Fruit fly (Drosophila melanogaster): ENCODE measurements around the gene CG16984.

CG16984 gene

DNA sequence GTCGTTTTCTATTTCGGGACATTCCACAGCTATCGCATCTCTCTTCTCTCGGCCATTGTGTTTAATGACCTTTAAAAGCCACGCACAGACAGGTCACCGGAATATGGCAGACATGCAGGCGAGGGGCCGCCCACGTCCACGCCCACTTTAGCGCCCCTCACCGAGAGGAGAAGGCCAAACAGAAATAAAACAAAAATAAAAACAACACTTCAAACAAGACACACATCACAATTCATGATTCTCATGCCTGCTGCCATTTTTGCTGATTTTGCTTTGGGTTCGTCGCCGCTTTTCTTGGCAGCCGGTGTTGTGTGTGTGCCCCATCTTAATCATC, 12.1 kb upstream of the CG16984 start:
- no peak for TF ChIP-seq CrebA (GFP tag; optimal IDR thresholded peaks at IDR 0.05; ENCODE audit: borderline replicate concordance)
- no peak for TF ChIP-seq GATAd (GFP tag; optimal IDR thresholded peaks at IDR 0.05)
- no peak for TF ChIP-seq br (GFP tag; optimal IDR thresholded peaks at IDR 0.05)
- TF ChIP-seq Sp1 (GFP tag; optimal IDR thresholded peaks at IDR 0.05), result no peak

DNA sequence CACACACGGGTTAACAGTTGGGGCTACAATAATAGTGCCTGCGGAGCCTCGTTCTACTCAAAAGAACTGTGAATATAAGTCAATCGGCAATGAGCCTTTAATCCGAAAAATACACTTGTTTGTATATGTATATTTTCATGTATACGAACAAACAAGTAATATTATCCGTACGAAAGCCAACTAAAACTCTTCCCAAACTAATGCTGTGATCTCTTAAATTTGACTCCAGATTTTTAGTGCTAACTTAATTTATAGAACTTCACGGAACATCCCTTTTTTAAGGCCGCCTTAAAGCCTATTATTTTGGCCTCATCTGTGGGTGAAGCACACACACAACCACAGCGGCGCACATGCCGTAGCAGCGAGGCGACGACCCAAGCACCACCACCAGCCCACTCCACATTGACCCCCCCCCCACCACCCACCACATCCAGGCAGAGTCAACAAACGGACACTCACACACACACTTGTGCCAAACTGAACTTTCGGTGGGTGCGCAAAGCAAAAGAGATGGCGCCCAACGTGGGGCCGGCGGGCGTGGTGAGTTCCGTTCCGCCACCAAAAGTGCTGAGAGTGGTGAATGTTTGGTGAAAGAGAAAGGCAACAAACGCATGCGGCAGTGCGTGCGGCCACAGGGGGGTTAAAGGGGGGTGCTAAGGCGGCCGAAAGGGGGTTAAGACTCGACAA, 11.3 kb upstream of the CG16984 start:
- TF ChIP-seq ey (GFP tag; optimal IDR thresholded peaks at IDR 0.05) (peak; percentile 41), Jra (GFP tag; optimal IDR thresholded peaks at IDR 0.05) (no peak), Dif (GFP tag; optimal IDR thresholded peaks at IDR 0.05; ENCODE audit: partially characterized antibody) (no peak), HLH106 (tag; optimal IDR thresholded peaks at IDR 0.05) (peak; percentile 22), CG9705 (GFP tag; optimal IDR thresholded peaks at IDR 0.05) (no peak), OdsH (GFP tag; optimal IDR thresholded peaks at IDR 0.05) (peak; percentile 44), foxo (GFP tag; optimal IDR thresholded peaks at IDR 0.05) (peak in 1 of 2 experiments; percentile 20), Abd-B (GFP tag; optimal IDR thresholded peaks at IDR 0.05) (no peak), rgr (GFP tag; optimal IDR thresholded peaks at IDR 0.05) (peak; percentile 20), h (GFP tag; optimal IDR thresholded peaks at IDR 0.05) (peak; percentile 8), dmrt93B (GFP tag; optimal IDR thresholded peaks at IDR 0.05) (no peak), Hr78 (GFP tag; optimal IDR thresholded peaks at IDR 0.05) (no peak), sv (GFP tag; optimal IDR thresholded peaks at IDR 0.05) (peak; percentile 61), br (GFP tag; optimal IDR thresholded peaks at IDR 0.05) (peak; percentile 47), Dfd (GFP tag; optimal IDR thresholded peaks at IDR 0.05) (peak; percentile 29), Hnf4 (GFP tag; optimal IDR thresholded peaks at IDR 0.05) (peak; percentile 37), psq (GFP tag; optimal IDR thresholded peaks at IDR 0.05) (peak; percentile 4)

DNA sequence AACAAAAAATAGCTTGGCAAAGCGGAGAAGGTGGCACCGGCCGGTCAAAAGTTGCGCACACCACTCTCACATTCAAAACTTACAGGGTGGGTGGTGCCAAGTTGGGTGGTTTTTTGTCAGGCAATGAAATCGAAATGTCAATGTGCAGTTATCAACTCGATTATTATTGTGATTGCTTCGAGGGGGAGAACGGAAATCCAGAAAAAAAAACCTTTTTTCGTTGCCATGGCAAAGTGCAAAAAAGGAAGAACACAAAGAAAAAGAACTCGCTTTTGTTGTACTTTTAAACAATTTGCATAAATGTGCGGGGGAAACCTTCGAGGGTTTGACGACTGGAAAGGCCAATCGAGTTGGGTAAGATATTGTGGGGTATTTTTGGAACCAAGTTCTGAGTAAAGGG, 10.8 kb upstream of the CG16984 start:
- TF ChIP-seq Rel (GFP tag; optimal IDR thresholded peaks at IDR 0.05) (no peak), Rel (tag; optimal IDR thresholded peaks at IDR 0.05) (peak; percentile 74), Dif (GFP tag; optimal IDR thresholded peaks at IDR 0.05; ENCODE audit: partially characterized antibody) (no peak)

DNA sequence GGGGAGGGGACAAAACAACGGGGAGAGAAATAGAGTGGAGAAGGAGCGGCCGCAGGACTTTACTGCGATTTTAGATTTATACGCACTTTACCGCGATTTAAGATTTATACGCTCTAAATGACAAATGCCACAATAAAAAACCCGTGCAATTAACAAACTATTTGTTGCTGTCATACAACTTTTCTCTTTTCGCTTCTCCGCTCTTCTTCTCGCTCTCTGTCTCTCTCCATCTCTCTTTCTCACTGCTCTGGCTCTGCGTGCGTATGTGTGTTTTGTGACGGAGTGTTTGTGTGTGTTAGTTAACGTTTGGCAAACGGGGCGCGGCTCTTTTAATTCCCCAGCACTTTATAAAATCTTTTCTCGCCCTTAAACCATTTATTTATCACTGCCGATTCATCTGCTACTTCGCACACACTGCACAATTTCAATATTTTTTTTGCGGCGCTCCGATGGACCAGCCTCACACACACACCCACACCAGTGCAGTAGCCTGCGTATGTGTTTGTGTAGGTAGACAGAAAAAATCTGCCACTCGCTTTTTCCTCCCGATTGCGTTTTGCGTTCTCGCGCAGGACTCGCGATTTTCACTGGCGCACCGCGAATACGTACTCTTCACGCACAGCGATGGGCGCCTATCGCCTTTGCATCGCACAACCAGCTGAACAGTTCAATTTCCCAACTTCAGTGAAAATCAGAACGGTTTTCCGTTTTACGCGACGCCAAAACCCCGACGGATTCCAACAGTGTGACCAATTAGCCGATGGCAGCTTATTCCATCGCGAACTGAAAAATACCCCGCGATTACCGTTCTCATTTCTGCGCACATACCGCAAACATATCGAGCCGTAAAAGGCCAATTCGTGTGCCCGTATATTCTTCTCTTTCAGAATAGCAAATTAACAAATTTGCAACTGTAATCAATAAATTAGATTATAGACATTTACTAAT, 9.5 kb upstream of the CG16984 start, which contains the start of gene msn:
msn (minus strand) TSS at position 747 of the 948 bp plus-strand sequence.
- no peak for TF ChIP-seq CG9705 (GFP tag; optimal IDR thresholded peaks at IDR 0.05)
- no peak for TF ChIP-seq sage (GFP tag; optimal IDR thresholded peaks at IDR 0.05)
- TF ChIP-seq Sp1 (GFP tag; optimal IDR thresholded peaks at IDR 0.05), result peak; percentile 69
- TF ChIP-seq Hr83 (GFP tag; optimal IDR thresholded peaks at IDR 0.05; ENCODE audit: poor library complexity, severe bottlenecking), result no peak
- TF ChIP-seq dmrt93B (GFP tag; optimal IDR thresholded peaks at IDR 0.05), result no peak
- no peak for TF ChIP-seq Hr78 (GFP tag; optimal IDR thresholded peaks at IDR 0.05)
- no peak for TF ChIP-seq Dfd (GFP tag; optimal IDR thresholded peaks at IDR 0.05)
- peak; percentile 31 for TF ChIP-seq lola (GFP tag; optimal IDR thresholded peaks at IDR 0.05)
- no peak for TF ChIP-seq dsf (GFP tag; optimal IDR thresholded peaks at IDR 0.05; ENCODE audit: borderline replicate concordance)
- peak; percentile 9 to 81 for TF ChIP-seq dl (GFP tag; optimal IDR thresholded peaks at IDR 0.05; ENCODE audit: insufficient read depth in 1 of 2, partially characterized antibody in 2 of 2)
- TF ChIP-seq GATAd (GFP tag; optimal IDR thresholded peaks at IDR 0.05), result no peak
- TF ChIP-seq sv (GFP tag; optimal IDR thresholded peaks at IDR 0.05), result no peak
- TF ChIP-seq foxo (GFP tag; optimal IDR thresholded peaks at IDR 0.05), result no peak
- TF ChIP-seq OdsH (GFP tag; optimal IDR thresholded peaks at IDR 0.05), result no peak
- no peak for TF ChIP-seq Vsx2 (GFP tag; optimal IDR thresholded peaks at IDR 0.05; ENCODE audit: partially characterized antibody)
- no peak for TF ChIP-seq usp (GFP tag; optimal IDR thresholded peaks at IDR 0.05)
- TF ChIP-seq jim (GFP tag; optimal IDR thresholded peaks at IDR 0.05), result no peak
- TF ChIP-seq woc (GFP tag; optimal IDR thresholded peaks at IDR 0.05), result peak; percentile 3
- no peak for TF ChIP-seq pan (optimal IDR thresholded peaks at IDR 0.05)
- peak; percentile 1 for TF ChIP-seq HLH106 (tag; optimal IDR thresholded peaks at IDR 0.05)
- TF ChIP-seq Jra (GFP tag; optimal IDR thresholded peaks at IDR 0.05), result peak; percentile 27
- TF ChIP-seq Mio (GFP tag; optimal IDR thresholded peaks at IDR 0.05), result no peak
- TF ChIP-seq tai (GFP tag; optimal IDR thresholded peaks at IDR 0.05), result peak; percentile 17
- no peak for TF ChIP-seq Abd-B (GFP tag; optimal IDR thresholded peaks at IDR 0.05)
- no peak for TF ChIP-seq ey (GFP tag; optimal IDR thresholded peaks at IDR 0.05)
- TF ChIP-seq h (GFP tag; optimal IDR thresholded peaks at IDR 0.05), result peak; percentile 42
- TF ChIP-seq fru (GFP tag; optimal IDR thresholded peaks at IDR 0.05), result no peak
- TF ChIP-seq Myc (optimal IDR thresholded peaks at IDR 0.05), result no peak
- no peak for TF ChIP-seq Hnf4 (GFP tag; optimal IDR thresholded peaks at IDR 0.05)
- TF ChIP-seq brk (GFP tag; optimal IDR thresholded peaks at IDR 0.05), result no peak
- TF ChIP-seq psq (GFP tag; optimal IDR thresholded peaks at IDR 0.05), result peak; percentile 59
- TF ChIP-seq Dif (GFP tag; optimal IDR thresholded peaks at IDR 0.05; ENCODE audit: partially characterized antibody), result peak; percentile 76
- no peak for TF ChIP-seq Rel (GFP tag; optimal IDR thresholded peaks at IDR 0.05)
- TF ChIP-seq Rel (tag; optimal IDR thresholded peaks at IDR 0.05), result peak; percentile 91
- no peak for TF ChIP-seq br (GFP tag; optimal IDR thresholded peaks at IDR 0.05)
- TF ChIP-seq CG32264 (GFP tag; optimal IDR thresholded peaks at IDR 0.05), result no peak
- TF ChIP-seq rgr (GFP tag; optimal IDR thresholded peaks at IDR 0.05), result peak; percentile 14
- no peak for TF ChIP-seq CrebA (GFP tag; optimal IDR thresholded peaks at IDR 0.05; ENCODE audit: borderline replicate concordance)

Measured in whole organism, wandering third instar larva.